Worm (Caenorhabditis elegans): Measurements from ENCODE around the gene sre-49.

- TF ChIP-seq nhr-12 (tag; optimal IDR thresholded peaks at IDR 0.05) (no peak), ceh-16 (tag; optimal IDR thresholded peaks at IDR 0.05) (no peak)
Measured at ce11 chrII:12280360-12280759, 38.3 kb upstream of the sre-49 start, which contains the start of gene ife-5.
